Fruit fly (Drosophila melanogaster) whole organism, pupa: ENCODE measurements around the gene Atg17.

ENCODE experiments used
- CG10348 ChIP-seq: fragments of 200-800 bp; sonication (Bioruptor generic); IDR thresholded peaks from 2 replicates; pipeline ENCODE4 v1.3.6; 2022; ENCODE audit warnings: missing biosample characterization, missing genetic modification characterization
- CG12605 ChIP-seq: fragments of 200-800 bp; sonication (Bioruptor generic); IDR thresholded peaks from 2 replicates; pipeline ENCODE4 v1.3.6; 2022; ENCODE audit warnings: missing biosample characterization, missing genetic modification characterization
- CG13204 ChIP-seq: fragments of 200-800 bp; sonication (Bioruptor generic); optimal IDR thresholded peaks from 2 replicates; lab custom pipeline; 2018; ENCODE audit warnings: missing biosample characterization, mild to moderate bottlenecking, missing genetic modification characterization, moderate library complexity
- CG14655 ChIP-seq: fragments of 200-800 bp; sonication (Bioruptor generic); optimal IDR thresholded peaks from 3 replicates; lab custom pipeline; 2017; ENCODE audit warnings: mild to moderate bottlenecking, missing biosample characterization, missing genetic modification reagents, missing genetic modification characterization
- CG15710 ChIP-seq: fragments of 200-800 bp; sonication (Bioruptor generic); optimal IDR thresholded peaks from 2 replicates; lab custom pipeline; 2018; ENCODE audit warnings: missing biosample characterization, mild to moderate bottlenecking, missing genetic modification characterization, moderate library complexity
- CG17806 ChIP-seq: fragments of 200-800 bp; sonication (Bioruptor generic); optimal IDR thresholded peaks from 2 replicates; lab custom pipeline; 2018; ENCODE audit warnings: missing biosample characterization, mild to moderate bottlenecking, missing genetic modification characterization, moderate library complexity
- CG32121 ChIP-seq: fragments of 200-800 bp; sonication (Bioruptor generic); IDR thresholded peaks from 2 replicates; pipeline ENCODE4 v1.3.6; 2022; ENCODE audit warnings: missing biosample characterization, missing genetic modification characterization
- CG34367 ChIP-seq: fragments of 200-800 bp; sonication (Bioruptor generic); optimal IDR thresholded peaks from 2 replicates; lab custom pipeline; 2018; ENCODE audit warnings: missing biosample characterization, mild to moderate bottlenecking, missing genetic modification characterization
- CG4496 ChIP-seq: fragments of 200-800 bp; sonication (Bioruptor generic); IDR thresholded peaks from 3 replicates; pipeline ENCODE4 v1.3.6; 2022; ENCODE audit warnings: missing biosample characterization, missing genetic modification characterization
- CG8159 ChIP-seq: fragments of 200-800 bp; sonication (Bioruptor generic); optimal IDR thresholded peaks from 3 replicates; lab custom pipeline; 2018; ENCODE audit warnings: missing biosample characterization, mild to moderate bottlenecking, missing genetic modification characterization, moderate library complexity
- CG8301 ChIP-seq: fragments of 200-800 bp; sonication (Bioruptor generic); optimal IDR thresholded peaks from 2 replicates; lab custom pipeline; 2018; ENCODE audit warnings: missing biosample characterization, mild to moderate bottlenecking, missing genetic modification characterization
- CG9948 ChIP-seq: fragments of 200-800 bp; sonication (Bioruptor generic); optimal IDR thresholded peaks from 2 replicates; lab custom pipeline; 2018; ENCODE audit warnings: missing biosample characterization, mild to moderate bottlenecking, missing genetic modification characterization, moderate library complexity
- D1 ChIP-seq: fragments of 200-800 bp; sonication (Bioruptor generic); optimal IDR thresholded peaks from 2 replicates; lab custom pipeline; 2018; ENCODE audit warnings: missing biosample characterization, mild to moderate bottlenecking, missing genetic modification characterization, moderate library complexity
- EcR ChIP-seq: fragments of 200-800 bp; sonication (Bioruptor generic); optimal IDR thresholded peaks from 3 replicates; lab custom pipeline; 2019; ENCODE audit warnings: missing biosample characterization, missing genetic modification characterization, mild to moderate bottlenecking, moderate library complexity, missing genetic modification reagents
- Ets98B ChIP-seq: fragments of 200-800 bp; sonication (Bioruptor generic); IDR thresholded peaks from 2 replicates; pipeline ENCODE4 v1.3.6; 2022; ENCODE audit warnings: missing biosample characterization, missing genetic modification characterization
- Pif1A ChIP-seq: fragments of 200-800 bp; sonication (Bioruptor generic); optimal IDR thresholded peaks from 3 replicates; lab custom pipeline; 2016; ENCODE audit warnings: missing biosample characterization, missing genetic modification characterization
- Pif1B ChIP-seq: fragments of 200-800 bp; sonication (Bioruptor generic); optimal IDR thresholded peaks from 3 replicates; lab custom pipeline; 2016; ENCODE audit warnings: missing biosample characterization, missing genetic modification characterization
- Snoo ChIP-seq: fragments of 200-800 bp; sonication (Bioruptor generic); optimal IDR thresholded peaks from 3 replicates; lab custom pipeline; 2017; ENCODE audit warnings: missing biosample characterization, mild to moderate bottlenecking, missing genetic modification characterization, inconsistent platforms
- fd96Ca ChIP-seq: fragments of 200-800 bp; sonication (Bioruptor generic); IDR thresholded peaks from 3 replicates; pipeline ENCODE4 v1.3.6; 2022; ENCODE audit warnings: missing biosample characterization, missing genetic modification characterization
- gl ChIP-seq: fragments of 200-800 bp; sonication (Bioruptor generic); optimal IDR thresholded peaks from 2 replicates; lab custom pipeline; 2018; ENCODE audit warnings: missing biosample characterization, mild to moderate bottlenecking, missing genetic modification characterization
- rn ChIP-seq: fragments of 200-800 bp; sonication (Bioruptor generic); IDR thresholded peaks from 2 replicates; pipeline ENCODE4 v1.3.6; 2022; ENCODE audit warnings: missing biosample characterization, missing genetic modification characterization

The Atg17 gene

DNA sequence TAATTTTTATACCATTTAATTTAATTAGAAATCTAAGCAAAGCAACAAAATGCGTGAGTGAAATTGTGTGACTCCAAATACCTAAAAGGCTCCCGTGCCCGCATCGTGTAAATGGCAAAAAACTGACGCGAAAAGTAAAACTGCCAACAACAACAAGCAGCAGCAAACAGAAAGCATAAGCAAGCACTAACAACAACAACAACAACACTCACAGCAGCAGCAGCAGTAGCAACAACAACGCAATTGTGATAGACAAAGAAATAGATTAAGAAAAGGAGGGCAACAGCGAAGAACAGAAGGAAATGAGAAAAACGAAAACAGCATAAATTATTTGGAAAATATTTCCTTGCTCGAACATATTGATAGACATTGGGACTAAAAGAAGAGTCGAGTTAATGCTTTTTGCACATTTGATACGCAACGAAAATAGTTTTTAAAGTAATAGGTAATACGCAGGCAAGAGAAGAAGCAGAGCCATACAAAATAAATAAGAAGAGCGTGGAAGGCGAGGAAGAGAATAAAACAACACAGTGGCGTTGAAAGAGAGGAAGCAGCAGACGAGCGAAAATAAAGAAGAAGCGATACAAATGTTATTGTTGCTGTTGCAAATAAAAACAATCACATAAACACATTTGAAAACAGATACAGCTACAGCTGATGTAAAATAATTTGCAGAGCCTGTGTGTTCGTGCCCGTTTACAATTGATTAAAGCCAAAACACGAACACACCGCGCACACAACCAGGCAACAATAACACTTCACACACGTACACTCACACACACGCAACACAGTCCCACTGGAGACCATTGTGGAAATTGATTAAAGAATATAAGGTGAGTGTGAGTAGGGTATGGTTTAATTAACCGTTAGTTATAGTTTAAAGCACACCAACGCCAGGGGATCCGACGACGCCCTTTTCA, 487 bp downstream of the Atg17 start:
- TF ChIP-seq CG8159 (tag; lab: Kevin White, UChicago) (no peak), CG8301 (tag; lab: Kevin White, UChicago) (no peak), Ets98B (GFP tag; lab: Robert Waterston, UW) (no peak), CG13204 (GFP tag; lab: Kevin White, UChicago) (no peak), CG9948 (tag; lab: Kevin White, UChicago) (no peak)

- no peak for TF ChIP-seq CG4496 (GFP tag; lab: Robert Waterston, UW)
- no peak for TF ChIP-seq EcR
- peak; percentile 33 for TF ChIP-seq CG14655 (GFP tag; lab: Kevin White, UChicago)
- no peak for TF ChIP-seq Snoo (tag; lab: Kevin White, UChicago)
- TF ChIP-seq CG32121 (GFP tag; lab: Robert Waterston, UW): no peak
- no peak for TF ChIP-seq Ets98B (GFP tag; lab: Robert Waterston, UW)
- peak; percentile 18 for TF ChIP-seq CG8159 (tag; lab: Kevin White, UChicago)
- TF ChIP-seq CG12605 (GFP tag; lab: Robert Waterston, UW): no peak
- TF ChIP-seq CG13204 (GFP tag; lab: Kevin White, UChicago): no peak
- peak; percentile 0 for TF ChIP-seq CG17806 (tag; lab: Kevin White, UChicago)
- no peak for TF ChIP-seq rn
- peak; percentile 30 for TF ChIP-seq gl (tag; lab: Kevin White, UChicago)
- no peak for TF ChIP-seq CG10348
- no peak for TF ChIP-seq Pif1A (GFP tag; lab: Kevin White, UChicago)
- TF ChIP-seq CG15710 (tag; lab: Kevin White, UChicago): peak; percentile 24
- no peak for TF ChIP-seq D1 (tag; lab: Kevin White, UChicago)
- TF ChIP-seq, all 21 proteins: peak for 5
Measured at dm6 chr3R:5670660-5671264, 1.2 kb downstream of the Atg17 start.

- TF ChIP-seq CG34367 (tag; lab: Kevin White, UChicago) (peak; percentile 8), Ets98B (GFP tag; lab: Robert Waterston, UW) (no peak), gl (tag; lab: Kevin White, UChicago) (peak; percentile 1), EcR (peak; percentile 75), CG14655 (GFP tag; lab: Kevin White, UChicago) (peak; percentile 20), CG10348 (no peak), fd96Ca (GFP tag; lab: Robert Waterston, UW) (no peak; the same call in 2 of the 3 replicates), CG13204 (GFP tag; lab: Kevin White, UChicago) (no peak), D1 (tag; lab: Kevin White, UChicago) (no peak), CG9948 (tag; lab: Kevin White, UChicago) (no peak), CG17806 (tag; lab: Kevin White, UChicago) (no peak), Pif1B (GFP tag; lab: Kevin White, UChicago) (no peak), rn (no peak), CG12605 (GFP tag; lab: Robert Waterston, UW) (peak; percentile 59), CG4496 (GFP tag; lab: Robert Waterston, UW) (peak; percentile 59; the same call in 1 of the 3 replicates), CG32121 (GFP tag; lab: Robert Waterston, UW) (no peak), CG15710 (tag; lab: Kevin White, UChicago) (no peak), CG8301 (tag; lab: Kevin White, UChicago) (no peak), Snoo (tag; lab: Kevin White, UChicago) (no peak), CG8159 (tag; lab: Kevin White, UChicago) (no peak)
- TF ChIP-seq, all 21 proteins: peak for 6
Measured at dm6 chr3R:5671265-5671663, 1.8 kb downstream of the Atg17 start.

- TF ChIP-seq Pif1A (GFP tag; lab: Kevin White, UChicago) (no peak), CG15710 (tag; lab: Kevin White, UChicago) (no peak), Snoo (tag; lab: Kevin White, UChicago) (no peak), CG4496 (GFP tag; lab: Robert Waterston, UW) (no peak)
- TF ChIP-seq, all 21 proteins: peak for 0
Measured at dm6 chr3R:5671795-5672657, 2.5 kb downstream of the Atg17 start.

- no peak for TF ChIP-seq CG9948 (tag; lab: Kevin White, UChicago)
- TF ChIP-seq CG13204 (GFP tag; lab: Kevin White, UChicago): no peak
- TF ChIP-seq rn: no peak
- no peak for TF ChIP-seq CG14655 (GFP tag; lab: Kevin White, UChicago)
- peak; percentile 33; the same call in 1 of the 2 replicates for TF ChIP-seq CG12605 (GFP tag; lab: Robert Waterston, UW)
- TF ChIP-seq Pif1A (GFP tag; lab: Kevin White, UChicago): no peak
- TF ChIP-seq D1 (tag; lab: Kevin White, UChicago): no peak
- peak; percentile 68 for TF ChIP-seq CG32121 (GFP tag; lab: Robert Waterston, UW)
- TF ChIP-seq CG8159 (tag; lab: Kevin White, UChicago): no peak
- TF ChIP-seq CG17806 (tag; lab: Kevin White, UChicago): no peak
- TF ChIP-seq Pif1B (GFP tag; lab: Kevin White, UChicago): peak; percentile 54
- TF ChIP-seq fd96Ca (GFP tag; lab: Robert Waterston, UW): peak; percentile 46; the same call in 2 of the 3 replicates
- no peak for TF ChIP-seq CG10348
- TF ChIP-seq Snoo (tag; lab: Kevin White, UChicago): peak; percentile 15
- no peak for TF ChIP-seq CG15710 (tag; lab: Kevin White, UChicago)
- TF ChIP-seq gl (tag; lab: Kevin White, UChicago): peak; percentile 56
- TF ChIP-seq CG4496 (GFP tag; lab: Robert Waterston, UW): peak; percentile 57; the same call in 2 of the 3 replicates
- no peak for TF ChIP-seq EcR
- TF ChIP-seq CG34367 (tag; lab: Kevin White, UChicago): no peak
- TF ChIP-seq CG8301 (tag; lab: Kevin White, UChicago): peak; percentile 21
- no peak for TF ChIP-seq Ets98B (GFP tag; lab: Robert Waterston, UW)
- TF ChIP-seq, all 21 proteins: peak for 8
Measured at dm6 chr3R:5672658-5673217, 3.2 kb downstream of the Atg17 start.
